Worm (Caenorhabditis elegans) whole organism, young adult: ENCODE measurements around the gene str-187.
A peak's percentile ranks its signal among the peaks of the same experiment; 100 is the strongest.

Experiments
- D2030.7 ChIP-seq: fragments of 200-800 bp; sonication (Bioruptor generic); IDR thresholded peaks from 2 replicates; pipeline ENCODE4 v1.3.6; 2022; ENCODE audit warnings: missing genetic modification reagents, missing genetic modification characterization, missing compliant biosample characterization
- F10E7.11 ChIP-seq: sonication (generic microtip); optimal IDR thresholded peaks from 2 replicates; lab custom pipeline; 2017; ENCODE audit warnings: mild to moderate bottlenecking, missing genetic modification characterization, moderate library complexity, missing compliant biosample characterization
- F22D6.2 ChIP-seq: sonication (generic microtip); optimal IDR thresholded peaks from 2 replicates; lab custom pipeline; 2016; ENCODE audit warnings: mild to moderate bottlenecking, missing genetic modification characterization, missing compliant biosample characterization
- F23B12.7 ChIP-seq: sonication (generic microtip); optimal IDR thresholded peaks from 2 replicates; lab custom pipeline; 2017; ENCODE audit warnings: missing genetic modification characterization, mild to moderate bottlenecking, missing compliant biosample characterization, antibody characterized with exemption, moderate library complexity; ENCODE audit not compliant: insufficient read depth
- F55B11.4 ChIP-seq: sonication (generic microtip); optimal IDR thresholded peaks from 2 replicates; lab custom pipeline; 2016; ENCODE audit warnings: missing compliant biosample characterization, missing genetic modification characterization, borderline replicate concordance; ENCODE audit not compliant: insufficient read depth
- F57C9.4 ChIP-seq: sonication (generic microtip); optimal IDR thresholded peaks from 2 replicates; lab custom pipeline; 2017; ENCODE audit warnings: mild to moderate bottlenecking, missing genetic modification characterization, missing compliant biosample characterization
- Y53G8AR.9 ChIP-seq: fragments of 200-800 bp; sonication (Bioruptor generic); conservative IDR thresholded peaks from 2 replicates; pipeline ENCODE4 v1.3.6; 2022; ENCODE audit warnings: missing genetic modification reagents, missing genetic modification characterization, missing compliant biosample characterization
- Y67H2A.10 ChIP-seq: fragments of 200-800 bp; sonication (Bioruptor generic); conservative IDR thresholded peaks from 2 replicates; pipeline ENCODE4 v1.3.6; 2022; ENCODE audit warnings: missing genetic modification reagents, missing genetic modification characterization, missing compliant biosample characterization
- Y79H2A.3 ChIP-seq: fragments of 200-800 bp; sonication (Bioruptor generic); conservative IDR thresholded peaks from 2 replicates; pipeline ENCODE4 v1.3.6; 2022; ENCODE audit warnings: missing genetic modification reagents, missing genetic modification characterization, missing compliant biosample characterization
- athp-1 ChIP-seq: sonication (generic microtip); optimal IDR thresholded peaks from 2 replicates; lab custom pipeline; 2017; ENCODE audit warnings: mild to moderate bottlenecking, missing genetic modification characterization, missing compliant biosample characterization
- bed-2 ChIP-seq: fragments of 200-800 bp; sonication (Bioruptor generic); IDR thresholded peaks from 2 replicates; pipeline ENCODE4 v1.3.6; 2022; ENCODE audit warnings: missing genetic modification reagents, missing genetic modification characterization, missing compliant biosample characterization
- ccch-3 ChIP-seq: fragments of 200-800 bp; sonication (Bioruptor generic); optimal IDR thresholded peaks from 2 replicates; lab custom pipeline; 2018; ENCODE audit warnings: mild to moderate bottlenecking, missing genetic modification characterization, missing compliant biosample characterization
- ceh-100 ChIP-seq: fragments of 200-800 bp; sonication (Bioruptor generic); IDR thresholded peaks from 2 replicates; pipeline ENCODE4 v1.3.6; 2022; ENCODE audit warnings: missing genetic modification reagents, missing genetic modification characterization, missing compliant biosample characterization
- ceh-40 ChIP-seq: fragments of 200-800 bp; sonication (Bioruptor generic); IDR thresholded peaks from 2 replicates; pipeline ENCODE4 v1.3.6; 2022; ENCODE audit warnings: missing genetic modification characterization, missing compliant biosample characterization
- ceh-58 ChIP-seq: fragments of 200-800 bp; sonication (Bioruptor generic); IDR thresholded peaks from 2 replicates; pipeline ENCODE4 v1.3.6; 2022; ENCODE audit warnings: missing genetic modification characterization, missing compliant biosample characterization
- ceh-79 ChIP-seq: sonication (generic microtip); optimal IDR thresholded peaks from 2 replicates; lab custom pipeline; 2017; ENCODE audit warnings: mild to moderate bottlenecking, missing genetic modification characterization, missing compliant biosample characterization
- dpl-1 ChIP-seq: fragments of 150-350 bp; optimal IDR thresholded peaks from 2 replicates; lab custom pipeline; 2014; ENCODE audit warnings: missing biosample characterization, missing genetic modification reagents, missing genetic modification characterization
- egl-18 ChIP-seq: fragments of 200-800 bp; sonication (Bioruptor generic); IDR thresholded peaks from 2 replicates; pipeline ENCODE4 v1.3.6; 2022; ENCODE audit warnings: missing genetic modification reagents, missing genetic modification characterization, missing compliant biosample characterization
- ekl-4 ChIP-seq: fragments of 200-800 bp; sonication (Bioruptor generic); IDR thresholded peaks from 2 replicates; pipeline ENCODE4 v1.3.6; 2022; ENCODE audit warnings: missing genetic modification reagents, missing genetic modification characterization, missing compliant biosample characterization
- fkh-3 ChIP-seq: sonication (generic microtip); optimal IDR thresholded peaks from 2 replicates; lab custom pipeline; 2016; ENCODE audit warnings: mild to moderate bottlenecking, missing genetic modification characterization, missing compliant biosample characterization
- gei-17 ChIP-seq: fragments of 200-800 bp; sonication (Bioruptor generic); optimal IDR thresholded peaks from 2 replicates; lab custom pipeline; 2018; ENCODE audit warnings: mild to moderate bottlenecking, missing genetic modification characterization, missing compliant biosample characterization
- hlh-12 ChIP-seq: sonication (generic microtip); optimal IDR thresholded peaks from 2 replicates; lab custom pipeline; 2016; ENCODE audit warnings: missing genetic modification characterization, missing compliant biosample characterization
- hmg-20 ChIP-seq: fragments of 200-800 bp; sonication (Bioruptor generic); IDR thresholded peaks from 2 replicates; pipeline ENCODE4 v1.3.6; 2022; ENCODE audit warnings: missing genetic modification reagents, missing genetic modification characterization, missing compliant biosample characterization
- hrde-1 ChIP-seq: sonication (generic microtip); optimal IDR thresholded peaks from 2 replicates; lab custom pipeline; 2016; ENCODE audit warnings: missing genetic modification characterization, mild to moderate bottlenecking, missing compliant biosample characterization, moderate library complexity, missing genotype, missing genetic modification reagents, borderline replicate concordance
- lag-1 ChIP-seq: fragments of 200-800 bp; sonication (Bioruptor generic); IDR thresholded peaks from 2 replicates; pipeline ENCODE4 v1.3.6; 2022; ENCODE audit warnings: missing genetic modification reagents, missing genetic modification characterization, missing compliant biosample characterization
- lin-35 ChIP-seq, 3 experiments: fragments of 150-350 bp in 2 of 3; sonication (generic microtip) in 1 of 3; optimal IDR thresholded peaks; 2 replicates each; lab custom pipeline; 2014 to 2018; ENCODE audit warnings: missing biosample characterization in 3 of 3, missing genetic modification characterization in 3 of 3, missing genetic modification reagents in 3 of 3
- lsl-1 ChIP-seq: fragments of 200-800 bp; sonication (Bioruptor generic); optimal IDR thresholded peaks from 2 replicates; lab custom pipeline; 2018; ENCODE audit warnings: mild to moderate bottlenecking, missing genetic modification characterization, moderate library complexity, missing compliant biosample characterization
- madf-8 ChIP-seq: fragments of 200-800 bp; sonication (Bioruptor generic); conservative IDR thresholded peaks from 2 replicates; pipeline ENCODE4 v1.3.6; 2022; ENCODE audit warnings: missing genetic modification reagents, missing genetic modification characterization, missing compliant biosample characterization
- mxl-1 ChIP-seq: sonication (generic microtip); optimal IDR thresholded peaks from 2 replicates; lab custom pipeline; 2016; ENCODE audit warnings: missing genetic modification characterization, missing compliant biosample characterization
- nfya-2 ChIP-seq: fragments of 200-800 bp; sonication (Bioruptor generic); IDR thresholded peaks from 2 replicates; pipeline ENCODE4 v1.3.6; 2022; ENCODE audit warnings: missing genetic modification reagents, missing genetic modification characterization, missing compliant biosample characterization
- nhr-27 ChIP-seq: fragments of 200-800 bp; sonication (Bioruptor generic); optimal IDR thresholded peaks from 2 replicates; lab custom pipeline; 2018; ENCODE audit warnings: mild to moderate bottlenecking, missing genetic modification characterization, moderate library complexity, missing compliant biosample characterization
- rcor-1 ChIP-seq: fragments of 200-800 bp; sonication (Bioruptor generic); IDR thresholded peaks from 2 replicates; pipeline ENCODE4 v1.3.6; 2022; ENCODE audit warnings: missing genetic modification reagents, missing genetic modification characterization, missing compliant biosample characterization
- rec-8 ChIP-seq, 2 experiments: sonication (generic microtip); optimal IDR thresholded peaks; 2 replicates each; lab custom pipeline; 2016; ENCODE audit warnings: mild to moderate bottlenecking in 2 of 2, missing genetic modification characterization in 2 of 2, missing genetic modification reagents in 2 of 2, missing genotype in 2 of 2, missing biosample characterization in 1 of 2, missing compliant biosample characterization in 1 of 2, moderate library complexity in 1 of 2
- rpc-1 ChIP-seq, 2 experiments: fragments of 150-350 bp in 1 of 2; sonication (generic microtip) in 1 of 2; optimal IDR thresholded peaks; 2 replicates each; lab custom pipeline; 2014 to 2018; ENCODE audit warnings: missing biosample characterization in 1 of 2, missing genetic modification characterization in 1 of 2, missing genetic modification reagents in 1 of 2, missing genotype in 1 of 2
- sea-2 ChIP-seq: fragments of 200-800 bp; sonication (Bioruptor generic); IDR thresholded peaks from 2 replicates; pipeline ENCODE4 v1.3.6; 2022; ENCODE audit warnings: missing genetic modification characterization, missing compliant biosample characterization
- snpc-1.3 ChIP-seq: sonication (generic microtip); optimal IDR thresholded peaks from 2 replicates; lab custom pipeline; 2017; ENCODE audit warnings: missing genetic modification characterization, mild to moderate bottlenecking, missing compliant biosample characterization, antibody characterized with exemption, moderate library complexity, missing genotype, missing genetic modification reagents; ENCODE audit not compliant: insufficient read depth
- snpc-4 ChIP-seq, 5 experiments: fragments of 150-350 bp in 1 of 5; sonication (generic microtip) in 4 of 5; optimal IDR thresholded peaks; 2 replicates each; lab custom pipeline; 2014 to 2018; ENCODE audit warnings: missing genetic modification characterization in 5 of 5, missing biosample characterization in 3 of 5, antibody characterized with exemption in 2 of 5, mild to moderate bottlenecking in 2 of 5, missing compliant biosample characterization in 2 of 5, missing genotype in 2 of 5, moderate library complexity in 2 of 5, missing genetic modification reagents in 1 of 5
- somi-1 ChIP-seq: fragments of 200-800 bp; sonication (Bioruptor generic); optimal IDR thresholded peaks from 2 replicates; lab custom pipeline; 2018; ENCODE audit warnings: mild to moderate bottlenecking, missing genetic modification characterization, missing compliant biosample characterization
- tbp1 ChIP-seq: fragments of 200-800 bp; sonication (Bioruptor generic); optimal IDR thresholded peaks from 2 replicates; lab custom pipeline; 2018; ENCODE audit warnings: mild to moderate bottlenecking, missing genetic modification characterization, missing compliant biosample characterization
- tbx-9 ChIP-seq: sonication (generic microtip); optimal IDR thresholded peaks from 2 replicates; lab custom pipeline; 2016; ENCODE audit warnings: borderline replicate concordance, missing genetic modification characterization, inconsistent platforms, missing compliant biosample characterization
- unc-130 ChIP-seq: sonication (generic microtip); optimal IDR thresholded peaks from 2 replicates; lab custom pipeline; 2016; ENCODE audit warnings: missing genetic modification reagents, missing genetic modification characterization, missing compliant biosample characterization
- unc-62 ChIP-seq: fragments of 150-350 bp; optimal IDR thresholded peaks from 2 replicates; lab custom pipeline; 2014; ENCODE audit warnings: missing biosample characterization, missing genetic modification reagents, missing genetic modification characterization
- xnd-1 ChIP-seq: sonication (generic microtip); optimal IDR thresholded peaks from 2 replicates; lab custom pipeline; 2016; ENCODE audit warnings: missing genotype, missing genetic modification reagents, missing genetic modification characterization, missing compliant biosample characterization
- zim-3 ChIP-seq: sonication (generic microtip); optimal IDR thresholded peaks from 2 replicates; lab custom pipeline; 2017; ENCODE audit warnings: mild to moderate bottlenecking, missing genetic modification characterization, moderate library complexity, missing compliant biosample characterization
- ztf-3 ChIP-seq: fragments of 200-800 bp; sonication (Bioruptor generic); optimal IDR thresholded peaks from 2 replicates; lab custom pipeline; 2018; ENCODE audit warnings: mild to moderate bottlenecking, missing genetic modification characterization, missing compliant biosample characterization

Gene str-187

DNA sequence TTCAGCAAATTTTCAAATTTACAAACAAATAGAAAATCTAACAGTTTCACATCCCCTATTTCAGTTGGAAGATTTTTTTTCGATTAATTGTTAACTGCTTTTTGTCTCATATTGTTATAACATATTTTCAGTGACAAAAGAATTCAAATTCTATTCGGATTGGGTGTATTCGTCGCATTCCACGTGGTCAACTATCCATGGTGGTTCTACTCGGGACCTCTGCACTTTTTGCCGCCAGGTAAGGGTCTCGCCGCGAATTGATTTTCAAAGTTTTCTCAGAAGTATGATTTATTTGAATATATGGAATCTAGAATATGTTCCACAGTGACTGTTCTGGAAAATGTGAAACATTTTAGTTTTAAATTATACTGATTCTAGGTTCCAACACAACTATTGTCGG lies 16.8 kb upstream of the str-187 start:
- TF ChIP-seq xnd-1 (tag; lab: Kevin White, UChicago) (no peak), lag-1 (GFP tag; lab: Robert Waterston, UW) (no peak), ccch-3 (GFP tag; lab: Kevin White, UChicago) (no peak), snpc-1.3 (no peak), tbp1 (no peak), snpc-4 (GFP tag; optimal IDR thresholded peaks at IDR 0.05; lab: Kevin White, UChicago) (no peak), snpc-4 (tag; optimal IDR thresholded peaks at IDR 0.05; lab: Kevin White, UChicago) (no peak), hlh-12 (tag; lab: Kevin White, UChicago) (no peak), rpc-1 (optimal IDR thresholded peaks at IDR 0.05; lab: Kevin White, UChicago) (no peak), rpc-1 (tag; optimal IDR thresholded peaks at IDR 0.05; lab: Kevin White, UChicago) (no peak), nhr-27 (tag; lab: Kevin White, UChicago) (no peak), fkh-3 (tag; lab: Kevin White, UChicago) (no peak), F10E7.11 (tag; lab: Kevin White, UChicago) (no peak), sea-2 (GFP tag; lab: Robert Waterston, UW) (no peak), zim-3 (tag; lab: Kevin White, UChicago) (no peak), F23B12.7 (no peak), athp-1 (tag; lab: Kevin White, UChicago) (no peak)
- TF ChIP-seq, all 124 proteins: peak for 0

DNA sequence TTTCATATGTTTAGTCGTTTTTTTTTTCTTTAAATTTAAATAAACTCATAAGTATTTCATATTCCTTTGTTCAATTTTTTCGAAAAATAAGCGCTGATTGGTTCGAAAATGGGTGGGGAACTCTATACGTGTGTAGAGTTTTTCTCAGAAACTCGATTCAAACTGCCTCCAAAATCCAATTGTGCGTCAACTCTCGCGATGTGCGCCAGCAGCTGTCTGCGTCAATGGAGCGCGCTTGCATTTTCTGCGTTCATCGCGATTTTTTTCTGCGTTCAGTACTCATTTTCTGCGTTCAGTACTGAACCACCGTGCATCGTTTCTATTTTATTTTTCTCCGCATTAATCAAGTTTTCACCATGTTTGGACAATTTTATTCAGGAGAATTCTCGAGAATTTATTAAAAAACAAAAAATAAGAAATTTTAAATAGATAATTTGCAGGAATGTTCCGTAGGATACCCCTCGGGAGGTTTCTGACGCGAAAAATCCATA lies 15.6 kb upstream of the str-187 start, which contains the start of gene eelo-2:
TSS of gene eelo-2 (plus strand) at position 441 of the 491 bp plus-strand sequence.
- peak; percentile 41 for TF ChIP-seq F57C9.4 (tag; lab: Kevin White, UChicago)
- TF ChIP-seq F55B11.4 (tag; lab: Kevin White, UChicago), result no peak
- no peak for TF ChIP-seq sea-2 (GFP tag; lab: Robert Waterston, UW)
- TF ChIP-seq Y53G8AR.9 (GFP tag; lab: Robert Waterston, UW), result peak; percentile 99
- peak; percentile 97 for TF ChIP-seq D2030.7 (GFP tag; lab: Robert Waterston, UW)
- peak; percentile 94 for TF ChIP-seq hmg-20 (GFP tag; lab: Robert Waterston, UW)
- TF ChIP-seq nfya-2 (GFP tag; lab: Robert Waterston, UW), result no peak
- peak; percentile 75 for TF ChIP-seq madf-8 (GFP tag; lab: Robert Waterston, UW)
- 0 out of 2 replicates have a peak, but pooled peaks have one; percentile 30 for TF ChIP-seq Y79H2A.3 (GFP tag; lab: Robert Waterston, UW)
- peak; percentile 89 for TF ChIP-seq F22D6.2 (tag; lab: Kevin White, UChicago)
- TF ChIP-seq tbx-9, result no peak
- peak; percentile 97 for TF ChIP-seq dpl-1 (GFP tag; lab: Kevin White, UChicago)
- TF ChIP-seq zim-3 (tag; lab: Kevin White, UChicago), result peak; percentile 85
- TF ChIP-seq hlh-12 (tag; lab: Kevin White, UChicago), result no peak
- peak; percentile 95 for TF ChIP-seq egl-18 (GFP tag; lab: Robert Waterston, UW)
- TF ChIP-seq ceh-79, result no peak
- TF ChIP-seq ceh-58 (GFP tag; lab: Robert Waterston, UW), result no peak
- peak; percentile 60 for TF ChIP-seq unc-62 (GFP tag; lab: Kevin White, UChicago)
- TF ChIP-seq rcor-1 (GFP tag; lab: Robert Waterston, UW), result peak; percentile 98
- TF ChIP-seq mxl-1 (tag; lab: Kevin White, UChicago), result no peak
- peak; percentile 86 for TF ChIP-seq gei-17
- no peak for TF ChIP-seq ceh-40 (GFP tag; lab: Robert Waterston, UW)
- peak; percentile 74 for TF ChIP-seq ztf-3 (GFP tag; lab: Kevin White, UChicago)
- peak; percentile 82 for TF ChIP-seq lsl-1
- TF ChIP-seq Y67H2A.10 (GFP tag; lab: Robert Waterston, UW), result 0 out of 2 replicates have a peak, but pooled peaks have one; percentile 48
- TF ChIP-seq ceh-100 (GFP tag; lab: Robert Waterston, UW), result peak; percentile 91
- TF ChIP-seq unc-130, result peak; percentile 81
- peak in 1 of 2 experiments; percentile 22 for TF ChIP-seq rec-8 (tag; optimal IDR thresholded peaks at IDR 0.05; lab: Kevin White, UChicago)
- TF ChIP-seq somi-1 (GFP tag; lab: Kevin White, UChicago), result peak; percentile 92
- peak; percentile 66 for TF ChIP-seq hrde-1 (tag; lab: Kevin White, UChicago)
- peak; percentile 81 for TF ChIP-seq tbp1
- TF ChIP-seq nhr-27 (tag; lab: Kevin White, UChicago), result no peak
- no peak for TF ChIP-seq bed-2 (GFP tag; lab: Robert Waterston, UW)
- peak; percentile 90 to 99 (median 95) for TF ChIP-seq lin-35 (GFP tag; optimal IDR thresholded peaks at IDR 0.05; lab: Kevin White, UChicago)
- peak; percentile 97 for TF ChIP-seq ekl-4 (GFP tag; lab: Robert Waterston, UW)
